Fruit fly (Drosophila melanogaster): ENCODE measurements around the gene Shab.

Gene Shab

DNA sequence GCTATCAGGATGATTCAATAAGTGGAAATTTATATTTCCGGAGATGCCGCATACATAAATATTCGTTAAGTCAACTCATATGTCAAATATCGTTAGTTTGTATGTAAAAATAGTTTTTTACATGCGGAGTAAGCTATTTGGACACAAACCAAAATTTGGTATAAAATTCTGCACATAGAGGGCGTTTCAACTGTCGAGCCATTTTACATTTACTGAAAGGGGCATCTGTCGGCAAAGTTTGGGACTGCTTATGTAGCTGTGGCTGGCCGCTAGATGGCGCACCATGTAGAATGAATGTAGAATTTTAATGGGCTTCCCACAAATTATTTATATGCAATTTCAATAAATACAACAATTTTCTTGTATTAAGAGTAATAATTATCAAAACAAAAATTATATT is 43.0 kb upstream of the Shab start (continued):
- TF ChIP-seq CG12219 (GFP tag; optimal IDR thresholded peaks at IDR 0.05) = no peak
- TF ChIP-seq ind (GFP tag; optimal IDR thresholded peaks at IDR 0.05) = peak; percentile 64
- peak; percentile 47 for TF ChIP-seq lab (GFP tag; optimal IDR thresholded peaks at IDR 0.05)
- TF ChIP-seq lbe (GFP tag; optimal IDR thresholded peaks at IDR 0.05) = no peak
- no peak for TF ChIP-seq odd (GFP tag; optimal IDR thresholded peaks at IDR 0.05)
- TF ChIP-seq CG18011 (GFP tag; optimal IDR thresholded peaks at IDR 0.05) = no peak
- peak; percentile 85 for TF ChIP-seq HmgZ (tag; optimal IDR thresholded peaks at IDR 0.05)
- peak; percentile 37 for TF ChIP-seq CG2116 (GFP tag; optimal IDR thresholded peaks at IDR 0.05)
- peak; percentile 68 for TF ChIP-seq nmo (GFP tag; optimal IDR thresholded peaks at IDR 0.05)
- 0 out of 2 replicates have a peak, but pooled peaks have one; percentile 15 for TF ChIP-seq hbn (GFP tag; IDR thresholded peaks at IDR 0.05; ENCODE audit: partially characterized antibody)
- no peak for TF ChIP-seq BtbVII (GFP tag; optimal IDR thresholded peaks at IDR 0.05)
- TF ChIP-seq grau (tag; optimal IDR thresholded peaks at IDR 0.05) = peak; percentile 63
- no peak for TF ChIP-seq mirr (GFP tag; optimal IDR thresholded peaks at IDR 0.05)
- no peak for TF ChIP-seq CG12299 (tag; optimal IDR thresholded peaks at IDR 0.05)
- TF ChIP-seq CG43689 (GFP tag; IDR thresholded peaks at IDR 0.05) = no peak
- peak; percentile 15; the same call in 1 of the 3 replicates for TF ChIP-seq croc (GFP tag; conservative IDR thresholded peaks at IDR 0.05)
- TF ChIP-seq Ada2b (GFP tag; IDR thresholded peaks at IDR 0.05) = peak; percentile 44
- TF ChIP-seq run (tag; optimal IDR thresholded peaks at IDR 0.05) = no peak
- TF ChIP-seq Xbp1 (GFP tag; optimal IDR thresholded peaks at IDR 0.05) = peak; percentile 86
- no peak for TF ChIP-seq Meics (GFP tag; optimal IDR thresholded peaks at IDR 0.05)
- peak; percentile 11 for TF ChIP-seq fd96Cb (tag; optimal IDR thresholded peaks at IDR 0.05)
- TF ChIP-seq Kr (GFP tag; optimal IDR thresholded peaks at IDR 0.05) = no peak
- TF ChIP-seq pnt (GFP tag; optimal IDR thresholded peaks at IDR 0.05) = peak; percentile 72
- no peak for TF ChIP-seq CG1832 (GFP tag; optimal IDR thresholded peaks at IDR 0.05)
- peak; percentile 54 for TF ChIP-seq CG15601 (tag; optimal IDR thresholded peaks at IDR 0.05)
- no peak for TF ChIP-seq wor (GFP tag; IDR thresholded peaks at IDR 0.05)
- TF ChIP-seq HLHmδ (GFP tag; optimal IDR thresholded peaks at IDR 0.05) = peak; percentile 69
- no peak for TF ChIP-seq schlank (tag; optimal IDR thresholded peaks at IDR 0.05)
- 0 out of 2 replicates have a peak, but pooled peaks have one; percentile 36 for TF ChIP-seq peb (GFP tag; IDR thresholded peaks at IDR 0.05)
- TF ChIP-seq bbx (GFP tag; IDR thresholded peaks at IDR 0.05; ENCODE audit: partially characterized antibody) = peak; percentile 65
- no peak for TF ChIP-seq zen2 (GFP tag; IDR thresholded peaks at IDR 0.05; ENCODE audit: partially characterized antibody)
- TF ChIP-seq Ssrp (tag; optimal IDR thresholded peaks at IDR 0.05) = peak; percentile 20
- peak; percentile 12 for TF ChIP-seq CG6654 (GFP tag; optimal IDR thresholded peaks at IDR 0.05)
- no peak for TF ChIP-seq CG7963 (GFP tag; IDR thresholded peaks at IDR 0.05; ENCODE audit: partially characterized antibody)
- peak; percentile 82 for TF ChIP-seq ci (GFP tag; IDR thresholded peaks at IDR 0.05)
- no peak for TF ChIP-seq CG6683 (GFP tag; optimal IDR thresholded peaks at IDR 0.05)
- TF ChIP-seq ara (GFP tag; IDR thresholded peaks at IDR 0.05) = peak; percentile 44; the same call in 1 of the 2 replicates
- no peak for TF ChIP-seq MESR4 (GFP tag; optimal IDR thresholded peaks at IDR 0.05)
- TF ChIP-seq Optix (GFP tag; IDR thresholded peaks at IDR 0.05) = peak; percentile 45; the same call in 1 of the 3 replicates
- peak; percentile 23 for TF ChIP-seq D19A (tag; optimal IDR thresholded peaks at IDR 0.05)
- TF ChIP-seq CG10654 (GFP tag; optimal IDR thresholded peaks at IDR 0.05) = peak; percentile 51
- peak; percentile 65 for TF ChIP-seq slp2 (GFP tag; optimal IDR thresholded peaks at IDR 0.05)
- TF ChIP-seq HmgD (GFP tag; optimal IDR thresholded peaks at IDR 0.05) = peak; percentile 82
- peak; percentile 59 for TF ChIP-seq CG10267 (tag; optimal IDR thresholded peaks at IDR 0.05)
- TF ChIP-seq Gug (GFP tag; IDR thresholded peaks at IDR 0.05) = peak; percentile 57; the same call in 2 of the 4 replicates
- peak; percentile 66 for TF ChIP-seq CG11504 (tag; optimal IDR thresholded peaks at IDR 0.05)
- TF ChIP-seq Hmx (GFP tag; optimal IDR thresholded peaks at IDR 0.05) = no peak
- TF ChIP-seq CG14710 (tag; optimal IDR thresholded peaks at IDR 0.05) = peak; percentile 45
- peak; percentile 18 for TF ChIP-seq scrt (GFP tag; optimal IDR thresholded peaks at IDR 0.05)
- peak; percentile 54 for TF ChIP-seq CG32772 (GFP tag; IDR thresholded peaks at IDR 0.05)

All from whole organism, embryonic.